In genomic region chr3R:24574123-24574522, dm6 we compare ENCODE assay signal across 5 fruit fly cellular contexts.
TF ChIP-seq lines count a peak whose summit lies in the region.

No protein-coding gene starts in this region.

- no peak for TF ChIP-seq CTCF in whole organism, embryonic (GFP tag; optimal IDR thresholded peaks at IDR 0.05; lab: Kevin White, UChicago)

TF ChIP-seq in whole organism, adult, 20 proteins besides CTCF, POLR2A, EP300 and RAD21 (continues in another document):
- TF ChIP-seq tj (GFP tag; optimal IDR thresholded peaks at IDR 0.05; lab: Kevin White, UChicago): no peak
- TF ChIP-seq ovo (GFP tag; optimal IDR thresholded peaks at IDR 0.05; lab: Kevin White, UChicago): no peak
- no peak for TF ChIP-seq Mnt (GFP tag; optimal IDR thresholded peaks at IDR 0.05; lab: Kevin White, UChicago)
- no peak for TF ChIP-seq CG1620 (GFP tag; optimal IDR thresholded peaks at IDR 0.05; lab: Kevin White, UChicago)
- TF ChIP-seq toe (GFP tag; optimal IDR thresholded peaks at IDR 0.05; lab: Kevin White, UChicago): no peak
- no peak for TF ChIP-seq Clk (GFP tag; optimal IDR thresholded peaks at IDR 0.05; lab: Kevin White, UChicago)
- TF ChIP-seq pad (GFP tag; optimal IDR thresholded peaks at IDR 0.05; lab: Kevin White, UChicago): no peak
- TF ChIP-seq cic (GFP tag; optimal IDR thresholded peaks at IDR 0.05; lab: Kevin White, UChicago): no peak
- TF ChIP-seq Crg-1 (GFP tag; optimal IDR thresholded peaks at IDR 0.05; lab: Kevin White, UChicago): no peak
- TF ChIP-seq CG11617 (GFP tag; optimal IDR thresholded peaks at IDR 0.05; lab: Kevin White, UChicago): peak; percentile 45
- peak; percentile 82 for TF ChIP-seq CG7045 (GFP tag; optimal IDR thresholded peaks at IDR 0.05; lab: Kevin White, UChicago)
- TF ChIP-seq CG5204 (GFP tag; optimal IDR thresholded peaks at IDR 0.05; lab: Kevin White, UChicago): no peak
- TF ChIP-seq kay (GFP tag; lab: Kevin White, UChicago; ENCODE audit: borderline replicate concordance): no peak
- peak; percentile 38 for TF ChIP-seq CG14711 (tag; optimal IDR thresholded peaks at IDR 0.05; lab: Kevin White, UChicago)
- peak; percentile 54 for TF ChIP-seq CG7101 (tag; optimal IDR thresholded peaks at IDR 0.05; lab: Kevin White, UChicago)
- peak; percentile 16 for TF ChIP-seq CG12768 (GFP tag; optimal IDR thresholded peaks at IDR 0.05; lab: Kevin White, UChicago)
- TF ChIP-seq cnc (optimal IDR thresholded peaks at IDR 0.05; lab: Kevin White, UChicago): no peak
- TF ChIP-seq CG33017 (tag; optimal IDR thresholded peaks at IDR 0.05; lab: Kevin White, UChicago): peak; percentile 61
- no peak for TF ChIP-seq bab1 (GFP tag; optimal IDR thresholded peaks at IDR 0.05; lab: Kevin White, UChicago)

TF ChIP-seq in whole organism, embryonic, 481 proteins besides CTCF, POLR2A, EP300 and RAD21 (continues in another document):
- TF ChIP-seq scrt (GFP tag; optimal IDR thresholded peaks at IDR 0.05; lab: Kevin White, UChicago) (peak; percentile 67), sob (GFP tag; IDR thresholded peaks at IDR 0.05; lab: Robert Waterston, UW) (0 out of 2 replicates have a peak, but pooled peaks have one; percentile 37), C15 (GFP tag; IDR thresholded peaks at IDR 0.05; lab: Robert Waterston, UW) (no peak), Xrp1 (GFP tag; IDR thresholded peaks at IDR 0.05; lab: Robert Waterston, UW) (peak; percentile 51; the same call in 1 of the 2 replicates), CG9437 (GFP tag; optimal IDR thresholded peaks at IDR 0.05; lab: Kevin White, UChicago) (peak; percentile 40), eve (GFP tag; optimal IDR thresholded peaks at IDR 0.05; lab: Kevin White, UChicago) (peak in 1 of 2 experiments; percentile 43), sug (tag; optimal IDR thresholded peaks at IDR 0.05; lab: Kevin White, UChicago) (peak; percentile 63), CG7839 (tag; optimal IDR thresholded peaks at IDR 0.05; lab: Kevin White, UChicago) (peak; percentile 77), grau (tag; optimal IDR thresholded peaks at IDR 0.05; lab: Kevin White, UChicago) (peak; percentile 81), D (optimal IDR thresholded peaks at IDR 0.05; lab: Kevin White, UChicago) (no peak), D (GFP tag; optimal IDR thresholded peaks at IDR 0.05; lab: Kevin White, UChicago) (no peak), pnt (GFP tag; optimal IDR thresholded peaks at IDR 0.05; lab: Kevin White, UChicago) (no peak), CG15696 (tag; optimal IDR thresholded peaks at IDR 0.05; lab: Kevin White, UChicago) (peak; percentile 3), CG4328 (GFP tag; optimal IDR thresholded peaks at IDR 0.05; lab: Kevin White, UChicago) (peak; percentile 5), CG17568 (GFP tag; optimal IDR thresholded peaks at IDR 0.05; lab: Kevin White, UChicago) (no peak), ac (GFP tag; optimal IDR thresholded peaks at IDR 0.05; lab: Kevin White, UChicago) (no peak), CG17361 (GFP tag; IDR thresholded peaks at IDR 0.05; lab: Robert Waterston, UW) (peak; percentile 63), CG30431 (GFP tag; optimal IDR thresholded peaks at IDR 0.05; lab: Kevin White, UChicago) (no peak), ERR (GFP tag; optimal IDR thresholded peaks at IDR 0.05; lab: Kevin White, UChicago) (no peak)

TF ChIP-seq in whole organism, prepupa, 60 proteins besides CTCF, POLR2A, EP300 and RAD21 (continues in another document):
- TF ChIP-seq dsx (GFP tag; optimal IDR thresholded peaks at IDR 0.05; lab: Kevin White, UChicago; ENCODE audit: poor library complexity, severe bottlenecking) (peak; percentile 57), Gug (GFP tag; IDR thresholded peaks at IDR 0.05; lab: Robert Waterston, UW) (no peak), CG6854 (GFP tag; optimal IDR thresholded peaks at IDR 0.05; lab: Kevin White, UChicago) (no peak), Ets96B (tag; optimal IDR thresholded peaks at IDR 0.05; lab: Kevin White, UChicago) (peak; percentile 68), svp (GFP tag; lab: Kevin White, UChicago) (peak; percentile 76), dac (GFP tag; optimal IDR thresholded peaks at IDR 0.05; lab: Kevin White, UChicago) (no peak), salr (GFP tag; optimal IDR thresholded peaks at IDR 0.05; lab: Kevin White, UChicago) (peak in 1 of 2 experiments; percentile 8), Hr38 (GFP tag; optimal IDR thresholded peaks at IDR 0.05; lab: Kevin White, UChicago) (no peak), Eip93F (GFP tag; optimal IDR thresholded peaks at IDR 0.05; lab: Kevin White, UChicago) (no peak), eg (GFP tag; IDR thresholded peaks at IDR 0.05; lab: Robert Waterston, UW) (no peak), CG7368 (GFP tag; optimal IDR thresholded peaks at IDR 0.05; lab: Kevin White, UChicago) (no peak), CG16779 (tag; optimal IDR thresholded peaks at IDR 0.05; lab: Kevin White, UChicago) (no peak), Eip75B (GFP tag; optimal IDR thresholded peaks at IDR 0.05; lab: Kevin White, UChicago) (peak; percentile 25), cyc (GFP tag; optimal IDR thresholded peaks at IDR 0.05; lab: Kevin White, UChicago) (peak; percentile 9), esn (GFP tag; optimal IDR thresholded peaks at IDR 0.05; lab: Kevin White, UChicago) (peak; percentile 61), CG9139 (GFP tag; optimal IDR thresholded peaks at IDR 0.05; lab: Kevin White, UChicago) (no peak), pdm3 (GFP tag; optimal IDR thresholded peaks at IDR 0.05; lab: Kevin White, UChicago) (peak; percentile 26), Met (GFP tag; optimal IDR thresholded peaks at IDR 0.05; lab: Kevin White, UChicago) (peak; percentile 42), net (GFP tag; optimal IDR thresholded peaks at IDR 0.05; lab: Kevin White, UChicago) (no peak), CG3919 (GFP tag; optimal IDR thresholded peaks at IDR 0.05; lab: Kevin White, UChicago) (peak; percentile 33)

TF ChIP-seq in whole organism, pupa, 21 proteins besides CTCF, POLR2A, EP300 and RAD21:
- peak; percentile 40 for TF ChIP-seq CG17806 (tag; optimal IDR thresholded peaks at IDR 0.05; lab: Kevin White, UChicago)
- peak; percentile 67 for TF ChIP-seq CG9948 (tag; optimal IDR thresholded peaks at IDR 0.05; lab: Kevin White, UChicago)
- TF ChIP-seq CG8301 (tag; optimal IDR thresholded peaks at IDR 0.05; lab: Kevin White, UChicago): peak; percentile 9
- peak; percentile 83 for TF ChIP-seq CG8159 (tag; optimal IDR thresholded peaks at IDR 0.05; lab: Kevin White, UChicago)
- TF ChIP-seq CG34367 (tag; optimal IDR thresholded peaks at IDR 0.05; lab: Kevin White, UChicago): peak; percentile 33
- TF ChIP-seq CG13204 (GFP tag; optimal IDR thresholded peaks at IDR 0.05; lab: Kevin White, UChicago): no peak
- peak; percentile 70 for TF ChIP-seq CG15710 (tag; optimal IDR thresholded peaks at IDR 0.05; lab: Kevin White, UChicago)
- TF ChIP-seq CG32121 (GFP tag; IDR thresholded peaks at IDR 0.05; lab: Robert Waterston, UW): no peak
- no peak for TF ChIP-seq Ets98B (GFP tag; IDR thresholded peaks at IDR 0.05; lab: Robert Waterston, UW)
- TF ChIP-seq Pif1A (GFP tag; optimal IDR thresholded peaks at IDR 0.05; lab: Kevin White, UChicago): no peak
- peak; percentile 17 for TF ChIP-seq CG14655 (GFP tag; optimal IDR thresholded peaks at IDR 0.05; lab: Kevin White, UChicago)
- no peak for TF ChIP-seq CG12605 (GFP tag; IDR thresholded peaks at IDR 0.05; lab: Robert Waterston, UW)
- peak; percentile 27 for TF ChIP-seq Snoo (tag; optimal IDR thresholded peaks at IDR 0.05; lab: Kevin White, UChicago)
- TF ChIP-seq EcR (GFP tag; optimal IDR thresholded peaks at IDR 0.05; lab: Kevin White, UChicago): no peak
- peak; percentile 35 for TF ChIP-seq D1 (tag; optimal IDR thresholded peaks at IDR 0.05; lab: Kevin White, UChicago)
- no peak for TF ChIP-seq gl (tag; optimal IDR thresholded peaks at IDR 0.05; lab: Kevin White, UChicago)

TF ChIP-seq in whole organism, wandering third instar larva, 38 proteins besides CTCF, POLR2A, EP300 and RAD21:
- TF ChIP-seq ey (GFP tag; optimal IDR thresholded peaks at IDR 0.05; lab: Kevin White, UChicago) (peak; percentile 21), Dif (GFP tag; optimal IDR thresholded peaks at IDR 0.05; lab: Kevin White, UChicago; ENCODE audit: partially characterized antibody) (no peak), Sp1 (GFP tag; optimal IDR thresholded peaks at IDR 0.05; lab: Kevin White, UChicago) (peak; percentile 69), woc (GFP tag; optimal IDR thresholded peaks at IDR 0.05; lab: Kevin White, UChicago) (peak; percentile 11), Dfd (GFP tag; optimal IDR thresholded peaks at IDR 0.05; lab: Kevin White, UChicago) (peak; percentile 3), OdsH (GFP tag; optimal IDR thresholded peaks at IDR 0.05; lab: Kevin White, UChicago) (peak; percentile 49), fru (GFP tag; optimal IDR thresholded peaks at IDR 0.05; lab: Kevin White, UChicago) (peak; percentile 49), h (GFP tag; optimal IDR thresholded peaks at IDR 0.05; lab: Kevin White, UChicago) (peak; percentile 30), foxo (GFP tag; optimal IDR thresholded peaks at IDR 0.05; lab: Kevin White, UChicago) (peak in 1 of 2 experiments; percentile 43), dmrt93B (GFP tag; optimal IDR thresholded peaks at IDR 0.05; lab: Kevin White, UChicago) (no peak), sv (GFP tag; optimal IDR thresholded peaks at IDR 0.05; lab: Kevin White, UChicago) (peak; percentile 38), Rel (GFP tag; optimal IDR thresholded peaks at IDR 0.05; lab: Kevin White, UChicago) (no peak), Rel (tag; optimal IDR thresholded peaks at IDR 0.05; lab: Kevin White, UChicago) (no peak), psq (GFP tag; optimal IDR thresholded peaks at IDR 0.05; lab: Kevin White, UChicago) (peak; percentile 31), HLH106 (tag; optimal IDR thresholded peaks at IDR 0.05; lab: Kevin White, UChicago) (peak; percentile 64), dsf (GFP tag; optimal IDR thresholded peaks at IDR 0.05; lab: Kevin White, UChicago; ENCODE audit: borderline replicate concordance) (no peak), rgr (GFP tag; optimal IDR thresholded peaks at IDR 0.05; lab: Kevin White, UChicago) (peak; percentile 46)
